Fruit fly (Drosophila melanogaster): ENCODE results near the gene CG12661.

Gene CG12661

dm6 chrX:8896845-8897775, 26.4 kb downstream of the CG12661 start:
- TF ChIP-seq Myc (optimal IDR thresholded peaks at IDR 0.05), result no peak
- no peak for TF ChIP-seq h (optimal IDR thresholded peaks at IDR 0.05)
- no peak for TF ChIP-seq ttk (optimal IDR thresholded peaks at IDR 0.05)
- TF ChIP-seq psq (optimal IDR thresholded peaks at IDR 0.05), result no peak
- TF ChIP-seq Sin3A (optimal IDR thresholded peaks at IDR 0.05), result no peak
- TF ChIP-seq insv (optimal IDR thresholded peaks at IDR 0.05), result no peak

- TF ChIP-seq insv (optimal IDR thresholded peaks at IDR 0.05) (no peak), psq (optimal IDR thresholded peaks at IDR 0.05) (no peak), Sin3A (optimal IDR thresholded peaks at IDR 0.05) (no peak), h (optimal IDR thresholded peaks at IDR 0.05) (no peak), ttk (optimal IDR thresholded peaks at IDR 0.05) (no peak), Myc (optimal IDR thresholded peaks at IDR 0.05) (no peak)
These were observed 27.4 kb downstream of the CG12661 start for dm6 chrX:8896080-8896479.

dm6 chrX:8895413-8895812, 28.1 kb downstream of the CG12661 start:
- TF ChIP-seq Sin3A (optimal IDR thresholded peaks at IDR 0.05) (no peak), psq (optimal IDR thresholded peaks at IDR 0.05) (no peak), ttk (optimal IDR thresholded peaks at IDR 0.05) (no peak), h (optimal IDR thresholded peaks at IDR 0.05) (no peak), Myc (optimal IDR thresholded peaks at IDR 0.05) (no peak), insv (optimal IDR thresholded peaks at IDR 0.05) (no peak)

dm6 chrX:8895018-8895392, 28.5 kb downstream of the CG12661 start:
- TF ChIP-seq Sin3A (optimal IDR thresholded peaks at IDR 0.05), result no peak
- TF ChIP-seq h (optimal IDR thresholded peaks at IDR 0.05), result no peak
- TF ChIP-seq Myc (optimal IDR thresholded peaks at IDR 0.05), result no peak
- TF ChIP-seq ttk (optimal IDR thresholded peaks at IDR 0.05), result no peak
- no peak for TF ChIP-seq psq (optimal IDR thresholded peaks at IDR 0.05)
- no peak for TF ChIP-seq insv (optimal IDR thresholded peaks at IDR 0.05)

- TF ChIP-seq h (optimal IDR thresholded peaks at IDR 0.05), result no peak
These were observed 29.0 kb downstream of the CG12661 start for dm6 chrX:8894315-8895017.

- TF ChIP-seq Myc (optimal IDR thresholded peaks at IDR 0.05) (no peak), insv (optimal IDR thresholded peaks at IDR 0.05) (no peak), h (optimal IDR thresholded peaks at IDR 0.05) (no peak), psq (optimal IDR thresholded peaks at IDR 0.05) (no peak), Sin3A (optimal IDR thresholded peaks at IDR 0.05) (no peak), ttk (optimal IDR thresholded peaks at IDR 0.05) (no peak)
These were observed 30.0 kb downstream of the CG12661 start for dm6 chrX:8893378-8893912.

- no peak for TF ChIP-seq h (optimal IDR thresholded peaks at IDR 0.05)
- no peak for TF ChIP-seq insv (optimal IDR thresholded peaks at IDR 0.05)
- no peak for TF ChIP-seq Myc (optimal IDR thresholded peaks at IDR 0.05)
- no peak for TF ChIP-seq Sin3A (optimal IDR thresholded peaks at IDR 0.05)
- TF ChIP-seq ttk (optimal IDR thresholded peaks at IDR 0.05), result no peak
- no peak for TF ChIP-seq psq (optimal IDR thresholded peaks at IDR 0.05)
These were observed 31.0 kb downstream of the CG12661 start for dm6 chrX:8892445-8893009.

- no peak for TF ChIP-seq Myc (optimal IDR thresholded peaks at IDR 0.05)
- TF ChIP-seq psq (optimal IDR thresholded peaks at IDR 0.05), result no peak
- no peak for TF ChIP-seq insv (optimal IDR thresholded peaks at IDR 0.05)
- no peak for TF ChIP-seq ttk (optimal IDR thresholded peaks at IDR 0.05)
- TF ChIP-seq h (optimal IDR thresholded peaks at IDR 0.05), result no peak
- TF ChIP-seq Sin3A (optimal IDR thresholded peaks at IDR 0.05), result no peak
These were observed 31.8 kb downstream of the CG12661 start for dm6 chrX:8891565-8892276.

- TF ChIP-seq ttk (optimal IDR thresholded peaks at IDR 0.05), result no peak
- no peak for TF ChIP-seq Sin3A (optimal IDR thresholded peaks at IDR 0.05)
- TF ChIP-seq Myc (optimal IDR thresholded peaks at IDR 0.05), result no peak
- TF ChIP-seq h (optimal IDR thresholded peaks at IDR 0.05), result no peak
- TF ChIP-seq psq (optimal IDR thresholded peaks at IDR 0.05), result no peak
- no peak for TF ChIP-seq insv (optimal IDR thresholded peaks at IDR 0.05)
These were observed 32.5 kb downstream of the CG12661 start for dm6 chrX:8890974-8891373.

dm6 chrX:8888861-8889392, 34.6 kb downstream of the CG12661 start:
- TF ChIP-seq insv (optimal IDR thresholded peaks at IDR 0.05), result no peak
- TF ChIP-seq ttk (optimal IDR thresholded peaks at IDR 0.05), result no peak
- no peak for TF ChIP-seq psq (optimal IDR thresholded peaks at IDR 0.05)
- TF ChIP-seq Myc (optimal IDR thresholded peaks at IDR 0.05), result no peak
- TF ChIP-seq h (optimal IDR thresholded peaks at IDR 0.05), result no peak
- no peak for TF ChIP-seq Sin3A (optimal IDR thresholded peaks at IDR 0.05)

- no peak for TF ChIP-seq h (optimal IDR thresholded peaks at IDR 0.05)
- TF ChIP-seq Sin3A (optimal IDR thresholded peaks at IDR 0.05), result no peak
- no peak for TF ChIP-seq ttk (optimal IDR thresholded peaks at IDR 0.05)
- no peak for TF ChIP-seq insv (optimal IDR thresholded peaks at IDR 0.05)
- TF ChIP-seq Myc (optimal IDR thresholded peaks at IDR 0.05), result no peak
- TF ChIP-seq psq (optimal IDR thresholded peaks at IDR 0.05), result no peak
These were observed 36.1 kb downstream of the CG12661 start for dm6 chrX:8887410-8887809.

All from Kc167 (cell line).